Fruit fly (Drosophila melanogaster) whole organism, embryonic: ENCODE data around the gene Atg13.

Experiments used
- Aef1 ChIP-seq: fragments of 200-800 bp; sonication (Bioruptor generic); IDR thresholded peaks from 3 replicates; pipeline ENCODE4 v1.3.6; 2022; ENCODE audit warnings: missing biosample characterization, missing genetic modification characterization
- Blimp-1 ChIP-seq: fragments of 200-800 bp; sonication (Bioruptor generic); optimal IDR thresholded peaks from 3 replicates; lab custom pipeline; 2018; ENCODE audit warnings: missing biosample characterization, missing genetic modification characterization, mild to moderate bottlenecking, moderate library complexity, missing genetic modification reagents
- CG10654 ChIP-seq: fragments of 200-800 bp; sonication (Bioruptor generic); optimal IDR thresholded peaks from 2 replicates; lab custom pipeline; 2016; ENCODE audit warnings: missing biosample characterization, missing genetic modification characterization
- CG11247 ChIP-seq: fragments of 200-800 bp; sonication (Bioruptor generic); IDR thresholded peaks from 2 replicates; pipeline ENCODE4 v1.3.6; 2022; ENCODE audit warnings: missing biosample characterization, missing genetic modification characterization
- CG11504 ChIP-seq: fragments of 200-800 bp; sonication (Bioruptor generic); optimal IDR thresholded peaks from 3 replicates; lab custom pipeline; 2019; ENCODE audit warnings: missing biosample characterization, mild to moderate bottlenecking, missing genetic modification characterization, moderate library complexity
- CG12236 ChIP-seq: fragments of 200-800 bp; sonication (Bioruptor generic); optimal IDR thresholded peaks from 2 replicates; lab custom pipeline; 2016; ENCODE audit warnings: missing biosample characterization, missing genetic modification characterization
- CG13424 ChIP-seq: fragments of 200-800 bp; sonication (Bioruptor generic); optimal IDR thresholded peaks from 2 replicates; lab custom pipeline; 2019; ENCODE audit warnings: missing biosample characterization, mild to moderate bottlenecking, missing genetic modification characterization, moderate library complexity
- CG14014 ChIP-seq: fragments of 200-800 bp; sonication (Bioruptor generic); IDR thresholded peaks from 2 replicates; pipeline ENCODE4 v1.3.6; 2022; ENCODE audit warnings: missing biosample characterization, missing genetic modification characterization
- CG14441 ChIP-seq: fragments of 200-800 bp; sonication (Bioruptor generic); IDR thresholded peaks from 2 replicates; pipeline ENCODE4 v1.3.6; 2022; ENCODE audit warnings: missing biosample characterization, missing genetic modification characterization
- CG14667 ChIP-seq: fragments of 200-800 bp; sonication (Bioruptor generic); IDR thresholded peaks from 2 replicates; pipeline ENCODE4 v1.3.6; 2022; ENCODE audit warnings: missing biosample characterization, missing genetic modification characterization
- CG15269 ChIP-seq: fragments of 200-800 bp; sonication (Bioruptor generic); optimal IDR thresholded peaks from 2 replicates; lab custom pipeline; 2018; ENCODE audit warnings: missing biosample characterization, mild to moderate bottlenecking, missing genetic modification characterization, moderate library complexity
- CG15479 ChIP-seq: fragments of 200-800 bp; sonication (Bioruptor generic); optimal IDR thresholded peaks from 3 replicates; lab custom pipeline; 2019; ENCODE audit warnings: missing biosample characterization, mild to moderate bottlenecking, missing genetic modification characterization, moderate library complexity
- CG17186 ChIP-seq: fragments of 200-800 bp; sonication (Bioruptor generic); optimal IDR thresholded peaks from 3 replicates; lab custom pipeline; 2017; ENCODE audit warnings: missing biosample characterization, missing genetic modification reagents, missing genetic modification characterization
- CG17359 ChIP-seq: fragments of 200-800 bp; sonication (Bioruptor generic); optimal IDR thresholded peaks from 3 replicates; lab custom pipeline; 2018; ENCODE audit warnings: missing biosample characterization, mild to moderate bottlenecking, missing genetic modification characterization, moderate library complexity
- CG17612 ChIP-seq: fragments of 200-800 bp; sonication (Bioruptor generic); IDR thresholded peaks from 2 replicates; pipeline ENCODE4 v1.3.6; 2022; ENCODE audit warnings: missing biosample characterization, missing genetic modification characterization
- CG2712 ChIP-seq: fragments of 200-800 bp; optimal IDR thresholded peaks from 3 replicates; lab custom pipeline; 2019; ENCODE audit warnings: missing biosample characterization, mild to moderate bottlenecking, missing genetic modification characterization, moderate library complexity
- CG32767 ChIP-seq: fragments of 200-800 bp; sonication (Bioruptor generic); IDR thresholded peaks from 2 replicates; pipeline ENCODE4 v1.3.6; 2022; ENCODE audit warnings: missing biosample characterization, missing genetic modification characterization
- CG3847 ChIP-seq: fragments of 200-800 bp; sonication (Bioruptor generic); IDR thresholded peaks from 2 replicates; pipeline ENCODE4 v1.3.6; 2022; ENCODE audit warnings: missing biosample characterization, missing genetic modification characterization
- CG6689 ChIP-seq: fragments of 200-800 bp; sonication (Bioruptor generic); IDR thresholded peaks from 2 replicates; pipeline ENCODE4 v1.3.6; 2022; ENCODE audit warnings: missing biosample characterization, missing genetic modification characterization
- CG7556 ChIP-seq: fragments of 200-800 bp; sonication (Bioruptor generic); optimal IDR thresholded peaks from 2 replicates; lab custom pipeline; 2017; ENCODE audit warnings: missing biosample characterization, mild to moderate bottlenecking, missing genetic modification characterization
- CG7928 ChIP-seq: fragments of 200-800 bp; sonication (Bioruptor generic); optimal IDR thresholded peaks from 2 replicates; lab custom pipeline; 2017; ENCODE audit warnings: missing biosample characterization, mild to moderate bottlenecking, missing genetic modification characterization
- CG9817 ChIP-seq: fragments of 200-800 bp; sonication (Bioruptor generic); optimal IDR thresholded peaks from 2 replicates; lab custom pipeline; 2018; ENCODE audit warnings: missing biosample characterization, mild to moderate bottlenecking, missing genetic modification characterization, moderate library complexity
- Dek ChIP-seq: fragments of 200-800 bp; sonication (Bioruptor generic); optimal IDR thresholded peaks from 3 replicates; lab custom pipeline; 2019; ENCODE audit warnings: missing biosample characterization, mild to moderate bottlenecking, missing genetic modification characterization, moderate library complexity
- H2.0 ChIP-seq: fragments of 200-800 bp; sonication (Bioruptor generic); IDR thresholded peaks from 2 replicates; pipeline ENCODE4 v1.3.6; 2022; ENCODE audit warnings: missing biosample characterization, missing genetic modification characterization
- HLH3B ChIP-seq: fragments of 200-800 bp; sonication (Bioruptor generic); IDR thresholded peaks from 2 replicates; pipeline ENCODE4 v1.3.6; 2022; ENCODE audit warnings: missing biosample characterization, missing genetic modification characterization
- Hmr ChIP-seq: fragments of 200-800 bp; sonication (Bioruptor generic); optimal IDR thresholded peaks from 3 replicates; lab custom pipeline; 2017; ENCODE audit warnings: mild to moderate bottlenecking, missing biosample characterization, missing genetic modification reagents, missing genetic modification characterization
- MTF-1 ChIP-seq: fragments of 200-800 bp; sonication (Bioruptor generic); optimal IDR thresholded peaks from 2 replicates; lab custom pipeline; 2018; ENCODE audit warnings: missing biosample characterization, mild to moderate bottlenecking, missing genetic modification characterization, borderline replicate concordance
- Med ChIP-seq: fragments of 200-800 bp; sonication (Bioruptor generic); peaks from one replicate; lab custom pipeline; 2016; ENCODE audit warnings: missing biosample characterization, missing genetic modification characterization, mild to moderate bottlenecking, inconsistent platforms, moderate library complexity
- NK7.1 ChIP-seq: fragments of 200-800 bp; sonication (Bioruptor generic); optimal IDR thresholded peaks from 3 replicates; lab custom pipeline; 2016; ENCODE audit warnings: missing biosample characterization, missing genetic modification characterization
- Nf-YA ChIP-seq: fragments of 200-800 bp; sonication (Bioruptor generic); IDR thresholded peaks from 2 replicates; pipeline ENCODE4 v1.3.6; 2022; ENCODE audit warnings: missing biosample characterization, missing genetic modification characterization
- Oli ChIP-seq: fragments of 200-800 bp; sonication (Bioruptor generic); optimal IDR thresholded peaks from 2 replicates; lab custom pipeline; 2018; ENCODE audit warnings: missing biosample characterization, mild to moderate bottlenecking, missing genetic modification characterization, moderate library complexity
- Rfx ChIP-seq: fragments of 200-800 bp; sonication (Bioruptor generic); IDR thresholded peaks from 2 replicates; pipeline ENCODE4 v1.3.6; 2022; ENCODE audit warnings: missing biosample characterization, missing genetic modification characterization
- Xbp1 ChIP-seq: fragments of 200-800 bp; sonication (Bioruptor generic); optimal IDR thresholded peaks from 3 replicates; lab custom pipeline; 2016; ENCODE audit warnings: missing biosample characterization, mild to moderate bottlenecking, missing genetic modification characterization
- Xrp1 ChIP-seq: fragments of 200-800 bp; sonication (Bioruptor generic); IDR thresholded peaks from 2 replicates; pipeline ENCODE4 v1.3.6; 2022; ENCODE audit warnings: missing biosample characterization, missing genetic modification characterization
- ara ChIP-seq: fragments of 200-800 bp; sonication (Bioruptor generic); IDR thresholded peaks from 2 replicates; pipeline ENCODE4 v1.3.6; 2022; ENCODE audit warnings: missing biosample characterization, missing genetic modification characterization
- ase ChIP-seq: fragments of 200-800 bp; sonication (Bioruptor generic); IDR thresholded peaks from 3 replicates; pipeline ENCODE4 v1.3.6; 2022; ENCODE audit warnings: missing biosample characterization, missing genetic modification characterization
- ftz-f1 ChIP-seq: fragments of 200-800 bp; sonication (Bioruptor generic); optimal IDR thresholded peaks from 2 replicates; lab custom pipeline; 2016; ENCODE audit warnings: missing biosample characterization, missing genetic modification characterization
- gem ChIP-seq: fragments of 200-800 bp; sonication (Bioruptor generic); optimal IDR thresholded peaks from 2 replicates; lab custom pipeline; 2019; ENCODE audit warnings: missing biosample characterization, mild to moderate bottlenecking, missing genetic modification characterization, moderate library complexity
- lov ChIP-seq, 2 experiments: fragments of 200-800 bp in 1 of 2; fragments of >200 bp in 1 of 2; sonication (Bioruptor generic) in 1 of 2; IDR thresholded peaks in 1 of 2; optimal IDR thresholded peaks in 1 of 2; 2 replicates in 1 of 2; 3 replicates in 1 of 2; pipeline versions ENCODE4 v1.3.6 to Lab custom; 2017 to 2022; ENCODE audit warnings: missing biosample characterization in 1 of 2, missing genetic modification characterization in 1 of 2
- pfk ChIP-seq: fragments of 200-800 bp; sonication (Bioruptor generic); optimal IDR thresholded peaks from 2 replicates; lab custom pipeline; 2018; ENCODE audit warnings: missing biosample characterization, mild to moderate bottlenecking, missing genetic modification characterization, moderate library complexity
- phol ChIP-seq: fragments of 200-800 bp; sonication (Bioruptor generic); optimal IDR thresholded peaks from 3 replicates; lab custom pipeline; 2018; ENCODE audit warnings: missing biosample characterization, mild to moderate bottlenecking, missing genetic modification characterization, moderate library complexity
- prd ChIP-seq, 3 experiments: fragments of >200 bp in 2 of 3; fragments of 200-800 bp in 1 of 3; sonication (Bioruptor generic) in 1 of 3; optimal IDR thresholded peaks in 2 of 3; IDR thresholded peaks in 1 of 3; 2 replicates in 2 of 3; 3 replicates in 1 of 3; pipeline versions ENCODE4 v1.3.6 to Lab custom; 2017 to 2022; ENCODE audit warnings: missing biosample characterization in 1 of 3, missing genetic modification characterization in 1 of 3
- salm ChIP-seq: fragments of 200-800 bp; sonication (Bioruptor generic); optimal IDR thresholded peaks from 2 replicates; lab custom pipeline; 2018; ENCODE audit warnings: missing biosample characterization, mild to moderate bottlenecking, missing genetic modification characterization
- sqz ChIP-seq: fragments of 200-800 bp; sonication (Bioruptor generic); optimal IDR thresholded peaks from 3 replicates; lab custom pipeline; 2018; ENCODE audit warnings: missing biosample characterization, mild to moderate bottlenecking, missing genetic modification characterization
- ssp ChIP-seq: fragments of 200-800 bp; sonication (Bioruptor generic); IDR thresholded peaks from 2 replicates; pipeline ENCODE4 v1.3.6; 2022; ENCODE audit warnings: missing biosample characterization, missing genetic modification characterization
- stc ChIP-seq: fragments of 200-800 bp; sonication (Bioruptor generic); IDR thresholded peaks from 2 replicates; pipeline ENCODE4 v1.3.6; 2022; ENCODE audit warnings: missing biosample characterization, missing genetic modification characterization
- trh ChIP-seq: fragments of 200-800 bp; sonication (Bioruptor generic); optimal IDR thresholded peaks from 2 replicates; lab custom pipeline; 2016; ENCODE audit warnings: missing biosample characterization, missing genetic modification characterization
- wdn ChIP-seq: fragments of 200-800 bp; sonication (Bioruptor generic); IDR thresholded peaks from 2 replicates; pipeline ENCODE4 v1.3.6; 2022; ENCODE audit warnings: missing biosample characterization, missing genetic modification characterization
- zen2 ChIP-seq: fragments of 200-800 bp; sonication (Bioruptor generic); IDR thresholded peaks from 3 replicates; pipeline ENCODE4 v1.3.6; 2022; ENCODE audit warnings: missing biosample characterization, missing genetic modification characterization; ENCODE audit not compliant: partially characterized antibody

The Atg13 gene

DNA sequence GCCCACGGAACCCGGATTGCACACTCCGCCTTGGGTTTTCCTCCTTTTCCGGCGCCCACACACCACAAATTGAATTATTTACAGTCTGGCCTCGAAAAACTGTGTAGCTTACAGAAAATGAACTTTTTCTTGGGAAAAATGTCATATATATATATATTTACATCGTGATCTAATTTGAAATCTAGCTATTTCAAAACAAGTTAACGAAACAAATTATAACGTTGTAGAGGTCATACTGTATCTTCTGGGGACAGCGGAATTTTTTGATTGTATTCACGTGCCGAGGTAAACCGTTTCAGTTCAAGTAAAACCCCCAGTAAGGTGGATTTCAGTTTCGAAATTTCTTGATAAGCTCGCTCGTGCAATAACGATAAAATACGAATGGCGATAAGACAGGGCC is 4.8 kb downstream of the Atg13 start (continued):
- no peak for TF ChIP-seq NK7.1 (GFP tag; lab: Kevin White, UChicago)
- TF ChIP-seq Blimp-1 (GFP tag; lab: Kevin White, UChicago), result peak; percentile 15
- TF ChIP-seq trh (GFP tag; lab: Kevin White, UChicago), result no peak
- TF ChIP-seq Nf-YA, result peak; percentile 63
- peak; percentile 72 for TF ChIP-seq CG15269 (tag; lab: Kevin White, UChicago)
- 0 out of 2 replicates have a peak, but pooled peaks have one; percentile 28 for TF ChIP-seq CG32767 (GFP tag; lab: Robert Waterston, UW)
- peak; percentile 49 for TF ChIP-seq CG13424
- TF ChIP-seq CG2712, result peak; percentile 42
- TF ChIP-seq Med, result peak; percentile 83
- TF ChIP-seq ftz-f1 (GFP tag; lab: Kevin White, UChicago), result peak; percentile 1
- TF ChIP-seq pfk (GFP tag; lab: Kevin White, UChicago), result no peak
- TF ChIP-seq CG17612 (GFP tag; lab: Robert Waterston, UW), result 0 out of 2 replicates have a peak, but pooled peaks have one; percentile 41
- peak; percentile 42 for TF ChIP-seq Xbp1 (GFP tag; lab: Kevin White, UChicago)
- peak; percentile 40; the same call in 1 of the 2 replicates for TF ChIP-seq H2.0
- TF ChIP-seq CG7556 (GFP tag; lab: Kevin White, UChicago), result no peak
- TF ChIP-seq zen2 (GFP tag; lab: Robert Waterston, UW), result no peak
- TF ChIP-seq Rfx (GFP tag; lab: Robert Waterston, UW), result peak; percentile 74
- peak; percentile 34 for TF ChIP-seq CG10654 (GFP tag; lab: Kevin White, UChicago)
- peak; percentile 9 for TF ChIP-seq phol (tag; lab: Kevin White, UChicago)
- TF ChIP-seq ase (GFP tag; lab: Robert Waterston, UW), result peak; percentile 63; the same call in 2 of the 3 replicates
- peak; percentile 21 for TF ChIP-seq MTF-1 (GFP tag; lab: Kevin White, UChicago)
- TF ChIP-seq CG17186 (GFP tag; lab: Kevin White, UChicago), result no peak
- TF ChIP-seq wdn, result peak; percentile 25; the same call in 1 of the 2 replicates
- peak; percentile 59; the same call in 1 of the 2 replicates for TF ChIP-seq CG14014 (GFP tag; lab: Robert Waterston, UW)
- peak; percentile 2 for TF ChIP-seq Dek (tag; lab: Kevin White, UChicago)
- no peak for TF ChIP-seq sqz (GFP tag; lab: Kevin White, UChicago)
- TF ChIP-seq gem (tag; lab: Kevin White, UChicago), result peak; percentile 73
- peak; percentile 31; the same call in 1 of the 2 replicates for TF ChIP-seq ssp (GFP tag; lab: Robert Waterston, UW)
- TF ChIP-seq CG14667 (GFP tag; lab: Robert Waterston, UW), result peak; percentile 55; the same call in 1 of the 2 replicates
- peak; percentile 38; the same call in 1 of the 2 replicates for TF ChIP-seq CG11247 (GFP tag; lab: Robert Waterston, UW)
- TF ChIP-seq CG15479, result no peak
- no peak for TF ChIP-seq lov (optimal IDR thresholded peaks at IDR 0.05; lab: Kevin White, UChicago)
- TF ChIP-seq lov (GFP tag; IDR thresholded peaks at IDR 0.05; lab: Robert Waterston, UW), result no peak
- TF ChIP-seq Aef1 (GFP tag; lab: Robert Waterston, UW), result peak; percentile 55; the same call in 2 of the 3 replicates
- peak; percentile 52 for TF ChIP-seq Oli (tag; lab: Kevin White, UChicago)
- TF ChIP-seq CG14441 (GFP tag; lab: Robert Waterston, UW), result peak; percentile 82
- TF ChIP-seq Xrp1 (GFP tag; lab: Robert Waterston, UW), result peak; percentile 65
- peak; percentile 54 for TF ChIP-seq CG11504
- TF ChIP-seq CG9817 (tag; lab: Kevin White, UChicago), result peak; percentile 66
- TF ChIP-seq CG12236, result no peak
- TF ChIP-seq HLH3B (GFP tag; lab: Robert Waterston, UW), result peak; percentile 62
- TF ChIP-seq CG17359, result peak; percentile 76
- peak; percentile 23; the same call in 1 of the 2 replicates for TF ChIP-seq ara
- TF ChIP-seq CG7928 (GFP tag; lab: Kevin White, UChicago), result peak; percentile 14
- peak; percentile 74 for TF ChIP-seq CG6689 (GFP tag; lab: Robert Waterston, UW)
- no peak for TF ChIP-seq prd (optimal IDR thresholded peaks at IDR 0.05; lab: Kevin White, UChicago)
- TF ChIP-seq prd (GFP tag; IDR thresholded peaks at IDR 0.05; lab: Robert Waterston, UW), result peak; percentile 76
- no peak for TF ChIP-seq salm (tag; lab: Kevin White, UChicago)
- TF ChIP-seq stc (GFP tag; lab: Robert Waterston, UW), result peak; percentile 79
- TF ChIP-seq Hmr (GFP tag; lab: Kevin White, UChicago), result peak; percentile 64
- TF ChIP-seq CG3847, result peak; percentile 52; the same call in 1 of the 2 replicates
